Fruit fly (Drosophila melanogaster): ENCODE measurements around the gene Ptp61F.

Gene Ptp61F

DNA sequence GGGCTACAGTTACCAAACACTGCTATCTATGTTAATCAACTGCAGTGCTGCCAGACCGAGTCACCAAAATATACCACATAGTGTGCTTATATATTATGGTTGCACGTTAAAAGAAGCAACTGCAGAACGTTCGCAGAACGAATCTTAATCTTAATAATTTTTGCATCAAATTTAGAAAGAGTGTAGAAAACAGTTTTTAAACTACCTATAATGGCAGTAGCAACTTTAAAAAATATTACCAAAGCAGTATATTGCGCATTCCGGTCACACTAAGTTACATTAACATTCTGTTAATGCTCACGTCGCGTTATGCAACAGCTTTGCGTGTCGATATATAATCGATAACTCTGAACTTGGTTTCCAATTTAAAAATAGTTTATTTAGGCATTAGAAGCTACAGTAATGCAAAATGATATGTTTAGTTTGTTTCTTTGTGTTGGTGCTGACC is 132.9 kb downstream of the Ptp61F start, which contains the start of gene indra (continued):
- peak; percentile 49 for TF ChIP-seq CG4328 (GFP tag; optimal IDR thresholded peaks at IDR 0.05)
- TF ChIP-seq slp2 (GFP tag; optimal IDR thresholded peaks at IDR 0.05) = peak; percentile 31
- peak; percentile 1 for TF ChIP-seq da (GFP tag; optimal IDR thresholded peaks at IDR 0.05)
- TF ChIP-seq HLH54F (GFP tag; optimal IDR thresholded peaks at IDR 0.05) = peak; percentile 70
- TF ChIP-seq CG15514 (GFP tag; optimal IDR thresholded peaks at IDR 0.05) = peak; percentile 71
- TF ChIP-seq CG1603 (tag; optimal IDR thresholded peaks at IDR 0.05) = peak; percentile 27
- TF ChIP-seq croc (GFP tag; conservative IDR thresholded peaks at IDR 0.05) = no peak
- peak; percentile 52 for TF ChIP-seq jumu (GFP tag; optimal IDR thresholded peaks at IDR 0.05)
- TF ChIP-seq MBD-R2 (GFP tag; IDR thresholded peaks at IDR 0.05) = peak; percentile 65
- peak; percentile 20 for TF ChIP-seq CG16863 (GFP tag; optimal IDR thresholded peaks at IDR 0.05)
- TF ChIP-seq Aef1 (GFP tag; IDR thresholded peaks at IDR 0.05) = peak; percentile 38; the same call in 1 of the 3 replicates
- peak; percentile 25 for TF ChIP-seq CG12744 (GFP tag; optimal IDR thresholded peaks at IDR 0.05)
- TF ChIP-seq CG1792 (GFP tag; optimal IDR thresholded peaks at IDR 0.05) = peak; percentile 62
- TF ChIP-seq Doc3 (GFP tag; IDR thresholded peaks at IDR 0.05; ENCODE audit: partially characterized antibody) = peak; percentile 41; the same call in 2 of the 3 replicates
- TF ChIP-seq Chrac-16 (GFP tag; optimal IDR thresholded peaks at IDR 0.05) = peak; percentile 60
- TF ChIP-seq Doc2 (GFP tag; IDR thresholded peaks at IDR 0.05) = no peak
- peak; percentile 70 for TF ChIP-seq grau (tag; optimal IDR thresholded peaks at IDR 0.05)
- no peak for TF ChIP-seq lov (optimal IDR thresholded peaks at IDR 0.05)
- no peak for TF ChIP-seq lov (GFP tag; IDR thresholded peaks at IDR 0.05)
- TF ChIP-seq CG3995 (GFP tag; optimal IDR thresholded peaks at IDR 0.05) = peak; percentile 91
- TF ChIP-seq dan (GFP tag; IDR thresholded peaks at IDR 0.05) = no peak

DNA sequence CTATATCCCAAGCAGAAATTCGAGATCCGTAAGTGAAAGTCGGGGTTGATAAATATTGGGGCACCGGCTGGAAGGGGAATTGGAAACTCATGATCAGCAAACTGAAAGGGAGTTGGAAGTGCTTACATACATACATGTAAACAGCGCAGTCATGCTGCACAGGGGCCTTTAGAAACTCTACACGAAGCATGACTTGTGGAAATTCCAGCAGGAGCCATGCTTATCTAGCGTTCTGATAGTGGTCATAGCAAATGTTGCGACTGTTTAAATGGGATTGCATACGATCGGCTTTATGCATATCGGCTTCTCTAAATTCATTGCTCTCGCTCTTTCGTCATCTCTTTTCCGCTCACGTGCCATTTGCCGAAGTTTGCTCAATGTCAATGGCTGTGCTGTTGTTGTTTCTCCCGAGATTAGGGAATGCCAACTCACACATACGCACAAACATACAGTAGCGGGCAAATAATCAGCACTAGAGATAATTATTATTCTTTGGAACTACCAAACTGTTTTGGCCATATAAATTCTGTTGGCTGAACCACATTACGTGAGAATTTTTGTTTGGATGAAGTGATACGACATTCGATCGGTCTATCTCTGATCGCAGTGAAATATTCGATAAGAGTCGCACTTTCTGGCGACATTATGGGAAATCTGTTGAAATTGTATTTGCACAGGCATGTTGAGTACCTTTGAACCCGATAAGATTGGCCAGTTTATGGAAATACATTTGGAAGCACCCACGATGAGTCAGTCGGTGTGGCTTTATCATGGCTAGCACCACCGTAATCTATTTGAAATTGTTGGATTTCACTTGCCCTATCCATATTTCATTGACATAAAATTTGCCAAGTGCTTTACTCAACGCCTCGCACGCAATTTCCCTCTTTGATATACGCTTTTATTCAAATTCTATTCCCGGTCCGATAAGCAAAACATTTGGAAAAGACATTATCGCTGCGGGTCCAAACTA is 138.8 kb downstream of the Ptp61F start:
- TF ChIP-seq lab (GFP tag; optimal IDR thresholded peaks at IDR 0.05) (peak; percentile 47), CG31224 (GFP tag; IDR thresholded peaks at IDR 0.05) (no peak), wor (GFP tag; IDR thresholded peaks at IDR 0.05) (no peak), abd-A (tag; optimal IDR thresholded peaks at IDR 0.05) (no peak), CG8089 (GFP tag; optimal IDR thresholded peaks at IDR 0.05) (no peak), Aef1 (GFP tag; IDR thresholded peaks at IDR 0.05) (no peak), fd96Cb (tag; optimal IDR thresholded peaks at IDR 0.05) (no peak), HLH3B (GFP tag; IDR thresholded peaks at IDR 0.05) (0 out of 2 replicates have a peak, but pooled peaks have one; percentile 5), chm (GFP tag; IDR thresholded peaks at IDR 0.05) (no peak), Nf-YB (GFP tag; optimal IDR thresholded peaks at IDR 0.05) (no peak), Lim3 (GFP tag; IDR thresholded peaks at IDR 0.05) (no peak), insv (GFP tag; optimal IDR thresholded peaks at IDR 0.05) (no peak), mld (GFP tag; IDR thresholded peaks at IDR 0.05; ENCODE audit: partially characterized antibody) (no peak), gt (GFP tag; IDR thresholded peaks at IDR 0.05) (no peak), CG17359 (tag; optimal IDR thresholded peaks at IDR 0.05) (no peak), Gug (GFP tag; IDR thresholded peaks at IDR 0.05) (no peak), Ets97D (GFP tag; optimal IDR thresholded peaks at IDR 0.05) (no peak), CG1233 (GFP tag; optimal IDR thresholded peaks at IDR 0.05) (no peak), Antp (GFP tag; optimal IDR thresholded peaks at IDR 0.05) (no peak), corto (GFP tag; optimal IDR thresholded peaks at IDR 0.05) (peak; percentile 32), sug (tag; optimal IDR thresholded peaks at IDR 0.05) (peak; percentile 76), tup (GFP tag; optimal IDR thresholded peaks at IDR 0.05) (no peak), jumu (GFP tag; optimal IDR thresholded peaks at IDR 0.05) (no peak), luna (GFP tag; optimal IDR thresholded peaks at IDR 0.05) (no peak), CG10462 (GFP tag; optimal IDR thresholded peaks at IDR 0.05) (no peak), Dad (GFP tag; optimal IDR thresholded peaks at IDR 0.05) (no peak), CG17912 (GFP tag; optimal IDR thresholded peaks at IDR 0.05) (no peak), Fer1 (GFP tag; optimal IDR thresholded peaks at IDR 0.05) (peak; percentile 22), CG4282 (GFP tag; optimal IDR thresholded peaks at IDR 0.05) (no peak), CG6272 (GFP tag; IDR thresholded peaks at IDR 0.05) (no peak)

All from whole organism, embryonic.